Worm (Caenorhabditis elegans) whole organism, L1 larva: ENCODE measurements around the gene cnnm-2.

Source experiments
- C04F5.9 ChIP-seq: sonication (generic microtip); optimal IDR thresholded peaks from 2 replicates; lab custom pipeline; 2016; ENCODE audit warnings: missing genetic modification characterization, missing compliant biosample characterization
- C16A3.4 ChIP-seq: fragments of 150-350 bp; optimal IDR thresholded peaks from 2 replicates; lab custom pipeline; 2014; ENCODE audit warnings: missing biosample characterization, missing genetic modification characterization
- ceh-8 ChIP-seq: fragments of 200-800 bp; sonication (Bioruptor generic); optimal IDR thresholded peaks from 2 replicates; lab custom pipeline; 2018; ENCODE audit warnings: mild to moderate bottlenecking, missing genetic modification characterization, moderate library complexity, missing compliant biosample characterization
- ceh-90 ChIP-seq: sonication (generic microtip); optimal IDR thresholded peaks from 2 replicates; lab custom pipeline; 2016; ENCODE audit warnings: missing genetic modification characterization, missing compliant biosample characterization
- ces-1 ChIP-seq: fragments of 150-350 bp; optimal IDR thresholded peaks from 2 replicates; lab custom pipeline; 2014; ENCODE audit warnings: missing biosample characterization, missing genetic modification reagents, missing genetic modification characterization
- dpl-1 ChIP-seq, 3 experiments: fragments of 150-350 bp in 2 of 3; sonication (generic microtip) in 1 of 3; optimal IDR thresholded peaks; 2 replicates each; lab custom pipeline; 2014 to 2017; ENCODE audit warnings: missing biosample characterization in 3 of 3, missing genetic modification characterization in 3 of 3, missing genetic modification reagents in 3 of 3
- dsc-1 ChIP-seq: sonication (generic microtip); optimal IDR thresholded peaks from 2 replicates; lab custom pipeline; 2016; ENCODE audit warnings: mild to moderate bottlenecking, missing genetic modification characterization, missing compliant biosample characterization
- efl-3 ChIP-seq: fragments of 200-800 bp; sonication (Bioruptor generic); optimal IDR thresholded peaks from 2 replicates; lab custom pipeline; 2018; ENCODE audit warnings: mild to moderate bottlenecking, missing genetic modification characterization, missing compliant biosample characterization
- egl-13 ChIP-seq: sonication (generic microtip); optimal IDR thresholded peaks from 2 replicates; lab custom pipeline; 2016; ENCODE audit warnings: missing genotype, missing genetic modification reagents, missing genetic modification characterization, missing compliant biosample characterization
- elt-2 ChIP-seq: sonication (generic microtip); optimal IDR thresholded peaks from 2 replicates; lab custom pipeline; 2016; ENCODE audit warnings: missing genetic modification characterization, mild to moderate bottlenecking, inconsistent platforms, missing compliant biosample characterization, missing genetic modification reagents
- fkh-10 ChIP-seq: sonication (generic microtip); optimal IDR thresholded peaks from 2 replicates; lab custom pipeline; 2017; ENCODE audit warnings: missing biosample characterization, missing genetic modification reagents, missing genetic modification characterization
- fkh-8 ChIP-seq: sonication (generic microtip); optimal IDR thresholded peaks from 2 replicates; lab custom pipeline; 2016; ENCODE audit warnings: mild to moderate bottlenecking, missing genetic modification characterization, missing compliant biosample characterization
- grh-1 ChIP-seq: fragments of 200-800 bp; sonication (Bioruptor generic); IDR thresholded peaks from 2 replicates; pipeline ENCODE4 v1.3.6; 2022; ENCODE audit warnings: missing genetic modification reagents, missing genetic modification characterization, missing compliant biosample characterization
- isw-1 ChIP-seq: fragments of 200-800 bp; sonication (Bioruptor generic); IDR thresholded peaks from 2 replicates; pipeline ENCODE4 v1.3.6; 2022; ENCODE audit warnings: missing genetic modification characterization, missing compliant biosample characterization
- lin-14 ChIP-seq: fragments of 200-800 bp; sonication (Bioruptor generic); optimal IDR thresholded peaks from 2 replicates; lab custom pipeline; 2018; ENCODE audit warnings: mild to moderate bottlenecking, missing genetic modification characterization, moderate library complexity, missing compliant biosample characterization
- lsy-2 ChIP-seq, 2 experiments: fragments of 150-350 bp; optimal IDR thresholded peaks; 2 replicates each; lab custom pipeline; 2014; ENCODE audit warnings: missing biosample characterization in 2 of 2, missing genetic modification characterization in 2 of 2
- nhr-20 ChIP-seq: sonication (generic microtip); optimal IDR thresholded peaks from 2 replicates; lab custom pipeline; 2016; ENCODE audit warnings: mild to moderate bottlenecking, missing genetic modification characterization, missing compliant biosample characterization
- nhr-237 ChIP-seq: fragments of 150-350 bp; optimal IDR thresholded peaks from 2 replicates; lab custom pipeline; 2014; ENCODE audit warnings: missing biosample characterization, missing genetic modification characterization
- nhr-47 ChIP-seq: sonication (generic microtip); optimal IDR thresholded peaks from 2 replicates; lab custom pipeline; 2016; ENCODE audit warnings: mild to moderate bottlenecking, missing genetic modification characterization, moderate library complexity, missing compliant biosample characterization
- nhr-71 ChIP-seq: sonication (generic microtip); optimal IDR thresholded peaks from 2 replicates; lab custom pipeline; 2016; ENCODE audit warnings: mild to moderate bottlenecking, missing genetic modification characterization, moderate library complexity, missing compliant biosample characterization
- nhr-77 ChIP-seq: fragments of 150-350 bp; optimal IDR thresholded peaks from 2 replicates; lab custom pipeline; 2014; ENCODE audit warnings: missing biosample characterization, missing genetic modification characterization
- pag-3 ChIP-seq: sonication (generic microtip); optimal IDR thresholded peaks from 2 replicates; lab custom pipeline; 2017; ENCODE audit warnings: missing genetic modification characterization, mild to moderate bottlenecking, missing compliant biosample characterization, antibody characterized with exemption, borderline replicate concordance; ENCODE audit not compliant: insufficient read depth
- pax-3 ChIP-seq: fragments of 200-800 bp; sonication (Bioruptor generic); optimal IDR thresholded peaks from 2 replicates; lab custom pipeline; 2018; ENCODE audit warnings: mild to moderate bottlenecking, missing genetic modification characterization, moderate library complexity, missing compliant biosample characterization
- pqm-1 ChIP-seq: sonication (generic microtip); optimal IDR thresholded peaks from 3 replicates; lab custom pipeline; 2017; ENCODE audit warnings: missing biosample characterization, missing genetic modification characterization
- rnt-1 ChIP-seq: sonication (generic microtip); optimal IDR thresholded peaks from 2 replicates; lab custom pipeline; 2016; ENCODE audit warnings: mild to moderate bottlenecking, missing genetic modification characterization, moderate library complexity, missing compliant biosample characterization
- skn-1 ChIP-seq: fragments of 150-350 bp; optimal IDR thresholded peaks from 2 replicates; lab custom pipeline; 2014; ENCODE audit warnings: missing biosample characterization, missing genetic modification characterization
- sox-4 ChIP-seq: sonication (generic microtip); optimal IDR thresholded peaks from 2 replicates; lab custom pipeline; 2016; ENCODE audit warnings: missing genetic modification characterization, missing compliant biosample characterization
- swsn-7 ChIP-seq: sonication (generic microtip); optimal IDR thresholded peaks from 2 replicates; lab custom pipeline; 2016; ENCODE audit warnings: missing genetic modification characterization, missing compliant biosample characterization
- tbx-2 ChIP-seq: sonication (generic microtip); optimal IDR thresholded peaks from 2 replicates; lab custom pipeline; 2016; ENCODE audit warnings: missing genetic modification characterization, missing compliant biosample characterization
- unc-62 ChIP-seq: fragments of 150-350 bp; optimal IDR thresholded peaks from 2 replicates; lab custom pipeline; 2014; ENCODE audit warnings: missing biosample characterization, missing genetic modification reagents, missing genetic modification characterization
- vab-15 ChIP-seq: sonication (generic microtip); optimal IDR thresholded peaks from 2 replicates; lab custom pipeline; 2017; ENCODE audit warnings: missing genotype, mild to moderate bottlenecking, missing genetic modification characterization, missing compliant biosample characterization
- xbp-1 ChIP-seq: sonication (generic microtip); optimal IDR thresholded peaks from 2 replicates; lab custom pipeline; 2016; ENCODE audit warnings: missing genetic modification characterization, missing compliant biosample characterization
- zag-1 ChIP-seq: fragments of 150-350 bp; optimal IDR thresholded peaks from 2 replicates; lab custom pipeline; 2014; ENCODE audit warnings: missing biosample characterization, missing genetic modification characterization
- ztf-11 ChIP-seq, 2 experiments: sonication (generic microtip); optimal IDR thresholded peaks; 2 replicates each; lab custom pipeline; 2016 to 2017; ENCODE audit warnings: missing genetic modification characterization in 2 of 2, missing biosample characterization in 1 of 2, missing compliant biosample characterization in 1 of 2
- ztf-4 ChIP-seq: fragments of 150-350 bp; optimal IDR thresholded peaks from 2 replicates; lab custom pipeline; 2014; ENCODE audit warnings: missing biosample characterization, missing genetic modification characterization

The cnnm-2 gene

DNA sequence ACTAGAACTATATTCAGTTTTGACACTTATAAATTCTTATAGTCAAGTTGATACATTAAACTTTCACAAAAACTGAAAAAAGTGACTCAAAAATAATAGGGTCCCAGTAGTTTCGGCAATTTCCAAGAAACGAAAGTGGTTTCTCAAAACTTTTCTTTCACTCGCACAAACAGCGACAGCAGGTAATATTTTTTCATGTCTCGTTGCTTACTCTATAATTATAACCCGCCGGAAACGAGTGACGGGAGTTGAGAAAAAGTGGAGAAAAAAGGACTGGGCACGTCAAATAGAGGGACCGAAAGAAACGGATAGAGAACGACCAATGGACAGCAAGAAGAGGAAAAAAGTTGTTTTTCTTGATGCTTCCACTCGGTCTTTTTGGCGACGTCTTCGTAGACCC, 12.0 kb upstream of the cnnm-2 start:
- TF ChIP-seq tbx-2 (tag; lab: Kevin White, UChicago) (peak; percentile 13), fkh-8 (tag; lab: Kevin White, UChicago) (peak; percentile 62), lin-14 (peak; percentile 51), sox-4 (no peak), xbp-1 (tag; lab: Kevin White, UChicago) (no peak), ceh-90 (no peak), C04F5.9 (no peak), ztf-11 (tag; optimal IDR thresholded peaks at IDR 0.05; lab: Kevin White, UChicago) (no peak), isw-1 (GFP tag; lab: Robert Waterston, UW) (no peak), elt-2 (tag; lab: Kevin White, UChicago) (no peak)

DNA sequence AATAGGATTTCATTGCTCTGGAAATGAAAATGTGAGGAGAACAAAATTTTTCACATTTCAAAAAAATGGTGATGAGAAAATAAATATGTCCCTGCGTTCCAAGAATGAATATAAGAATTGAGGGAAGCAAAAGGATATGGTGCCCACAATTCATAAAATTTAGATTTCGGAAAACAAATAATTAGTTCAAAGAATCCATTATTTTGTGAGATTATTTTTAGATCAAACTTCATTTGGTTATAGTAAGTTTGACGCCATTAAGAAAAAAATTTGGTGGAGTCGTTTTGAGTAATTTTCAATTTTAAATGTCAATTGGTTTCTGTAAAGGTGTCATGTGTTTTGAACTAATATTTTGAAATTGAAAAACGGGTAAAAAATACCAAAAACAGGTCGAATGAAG, 11.6 kb upstream of the cnnm-2 start:
- TF ChIP-seq vab-15 (no peak), nhr-20 (tag; lab: Kevin White, UChicago) (no peak), isw-1 (GFP tag; lab: Robert Waterston, UW) (no peak), skn-1 (no peak), rnt-1 (tag; lab: Kevin White, UChicago) (no peak), fkh-8 (tag; lab: Kevin White, UChicago) (no peak), ceh-8 (GFP tag; lab: Kevin White, UChicago) (no peak), efl-3 (GFP tag; lab: Kevin White, UChicago) (no peak), egl-13 (tag; lab: Kevin White, UChicago) (no peak), elt-2 (tag; lab: Kevin White, UChicago) (no peak), pax-3 (tag; lab: Kevin White, UChicago) (no peak)

DNA sequence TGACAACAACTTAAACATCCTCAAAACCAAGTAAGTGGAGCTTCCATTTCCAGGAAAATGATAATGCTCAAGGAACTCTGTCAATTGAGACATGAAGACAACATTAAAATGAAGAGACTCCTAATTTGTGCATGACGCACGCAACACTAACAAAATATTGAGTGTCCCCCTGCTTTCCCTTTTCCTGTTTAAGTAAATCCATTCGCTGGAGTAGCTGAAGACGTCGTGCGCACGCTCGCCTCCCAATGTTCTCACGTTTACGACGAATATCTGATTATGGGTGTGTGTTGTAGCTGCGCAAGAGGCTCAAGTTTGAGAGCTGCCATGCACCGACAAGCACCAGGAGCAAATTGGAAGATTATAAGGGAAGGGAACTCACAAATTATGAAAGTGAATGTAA, 10.9 kb upstream of the cnnm-2 start:
- TF ChIP-seq zag-1 (tag; lab: Kevin White, UChicago) = no peak
- TF ChIP-seq pag-3 (tag; lab: Kevin White, UChicago) = no peak
- TF ChIP-seq lin-14 = peak; percentile 76
- TF ChIP-seq lsy-2 (tag; optimal IDR thresholded peaks at IDR 0.05; lab: Kevin White, UChicago) = no peak
- TF ChIP-seq nhr-237 (tag; lab: Kevin White, UChicago) = no peak
- peak; percentile 33 for TF ChIP-seq swsn-7 (tag; lab: Kevin White, UChicago)
- TF ChIP-seq nhr-77 (tag; lab: Kevin White, UChicago) = no peak
- TF ChIP-seq fkh-10 = peak; percentile 67
- peak; percentile 15 for TF ChIP-seq ceh-8 (GFP tag; lab: Kevin White, UChicago)
- TF ChIP-seq egl-13 (tag; lab: Kevin White, UChicago) = peak; percentile 85
- peak; percentile 72 for TF ChIP-seq ces-1 (GFP tag; lab: Kevin White, UChicago)
- TF ChIP-seq dpl-1 (GFP tag; optimal IDR thresholded peaks at IDR 0.05; lab: Kevin White, UChicago) = no peak
- peak; percentile 28 for TF ChIP-seq pax-3 (tag; lab: Kevin White, UChicago)
- peak; percentile 21 for TF ChIP-seq ztf-4 (tag; lab: Kevin White, UChicago)
- peak; percentile 55 for TF ChIP-seq nhr-71 (tag; lab: Kevin White, UChicago)
- TF ChIP-seq fkh-8 (tag; lab: Kevin White, UChicago) = peak; percentile 18
- no peak for TF ChIP-seq isw-1 (GFP tag; lab: Robert Waterston, UW)
- TF ChIP-seq grh-1 (GFP tag; lab: Robert Waterston, UW) = no peak
- peak; percentile 56 for TF ChIP-seq nhr-47 (tag; lab: Kevin White, UChicago)
- no peak for TF ChIP-seq C16A3.4 (tag; lab: Kevin White, UChicago)
- TF ChIP-seq pqm-1 (tag; lab: Kevin White, UChicago) = no peak
- peak; percentile 75 for TF ChIP-seq dsc-1

DNA sequence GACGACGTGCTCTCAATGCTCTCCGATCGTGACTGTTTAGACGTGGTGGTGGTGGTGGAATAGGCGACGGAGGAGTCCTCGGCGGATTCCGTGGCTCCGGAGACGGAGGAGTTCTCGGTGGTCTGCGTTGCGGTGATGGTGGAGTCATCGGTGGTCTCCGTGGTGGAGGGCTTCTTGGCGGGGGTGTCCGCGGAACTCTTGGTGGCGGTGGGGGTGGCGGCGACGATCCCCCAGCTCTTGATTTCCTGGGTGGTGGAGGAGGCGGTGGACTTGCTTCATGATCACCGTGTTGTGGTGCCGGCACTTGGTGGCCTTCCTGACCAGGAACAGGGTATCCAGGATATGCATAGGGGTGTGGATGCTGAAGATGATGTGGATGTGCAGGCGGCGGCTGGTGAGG, 6.4 kb upstream of the cnnm-2 start:
- TF ChIP-seq ceh-8 (GFP tag; lab: Kevin White, UChicago) = peak; percentile 59
- TF ChIP-seq unc-62 (GFP tag; lab: Kevin White, UChicago) = no peak
